Worm (Caenorhabditis elegans) whole organism, L1 larva: Measurements from ENCODE around the gene sec-61.A.

Source experiments
- C16A3.4 ChIP-seq: fragments of 150-350 bp; optimal IDR thresholded peaks from 2 replicates; lab custom pipeline; 2014; ENCODE audit warnings: missing biosample characterization, missing genetic modification characterization
- C34B4.2 ChIP-seq: sonication (generic microtip); optimal IDR thresholded peaks from 2 replicates; lab custom pipeline; 2017; ENCODE audit warnings: mild to moderate bottlenecking, missing genetic modification characterization, missing compliant biosample characterization
- F16B12.6 ChIP-seq: fragments of 150-350 bp; optimal IDR thresholded peaks from 2 replicates; lab custom pipeline; 2014; ENCODE audit warnings: missing biosample characterization, missing genetic modification characterization
- Y116A8C.19 ChIP-seq: sonication (generic microtip); optimal IDR thresholded peaks from 2 replicates; lab custom pipeline; 2016; ENCODE audit warnings: missing compliant biosample characterization, missing genetic modification characterization, borderline replicate concordance
- aha-1 ChIP-seq: fragments of 150-350 bp; optimal IDR thresholded peaks from 2 replicates; lab custom pipeline; 2014; ENCODE audit warnings: missing biosample characterization, missing genetic modification characterization
- alr-1 ChIP-seq: fragments of 200-800 bp; sonication (Bioruptor generic); optimal IDR thresholded peaks from 2 replicates; lab custom pipeline; 2018; ENCODE audit warnings: borderline replicate concordance, mild to moderate bottlenecking, missing genetic modification characterization, missing compliant biosample characterization
- ama-1 ChIP-seq: fragments of 150-350 bp; optimal IDR thresholded peaks from 2 replicates; lab custom pipeline; 2014
- blmp-1 ChIP-seq: fragments of 150-350 bp; optimal IDR thresholded peaks from 2 replicates; lab custom pipeline; 2014; ENCODE audit warnings: missing biosample characterization, missing genetic modification characterization
- ceh-8 ChIP-seq: fragments of 200-800 bp; sonication (Bioruptor generic); optimal IDR thresholded peaks from 2 replicates; lab custom pipeline; 2018; ENCODE audit warnings: mild to moderate bottlenecking, missing genetic modification characterization, moderate library complexity, missing compliant biosample characterization
- ces-1 ChIP-seq: fragments of 150-350 bp; optimal IDR thresholded peaks from 2 replicates; lab custom pipeline; 2014; ENCODE audit warnings: missing biosample characterization, missing genetic modification reagents, missing genetic modification characterization
- dpl-1 ChIP-seq, 3 experiments: fragments of 150-350 bp in 2 of 3; sonication (generic microtip) in 1 of 3; optimal IDR thresholded peaks; 2 replicates each; lab custom pipeline; 2014 to 2017; ENCODE audit warnings: missing biosample characterization in 3 of 3, missing genetic modification characterization in 3 of 3, missing genetic modification reagents in 3 of 3
- dsc-1 ChIP-seq: sonication (generic microtip); optimal IDR thresholded peaks from 2 replicates; lab custom pipeline; 2016; ENCODE audit warnings: mild to moderate bottlenecking, missing genetic modification characterization, missing compliant biosample characterization
- efl-3 ChIP-seq: fragments of 200-800 bp; sonication (Bioruptor generic); optimal IDR thresholded peaks from 2 replicates; lab custom pipeline; 2018; ENCODE audit warnings: mild to moderate bottlenecking, missing genetic modification characterization, missing compliant biosample characterization
- egl-13 ChIP-seq: sonication (generic microtip); optimal IDR thresholded peaks from 2 replicates; lab custom pipeline; 2016; ENCODE audit warnings: missing genotype, missing genetic modification reagents, missing genetic modification characterization, missing compliant biosample characterization
- egl-27 ChIP-seq, 2 experiments: fragments of 150-350 bp in 1 of 2; sonication (generic microtip); optimal IDR thresholded peaks; 3 replicates each; lab custom pipeline; 2017 to 2018; ENCODE audit warnings: missing biosample characterization in 2 of 2, missing genetic modification characterization in 2 of 2, missing genetic modification reagents in 2 of 2
- elt-3 ChIP-seq, 6 experiments: fragments of 150-350 bp in 1 of 6; sonication (generic microtip); optimal IDR thresholded peaks; 2 replicates each; lab custom pipeline; 2017 to 2018; ENCODE audit warnings: missing biosample characterization in 6 of 6, missing genetic modification characterization in 6 of 6, inconsistent platforms in 1 of 6
- fkh-10 ChIP-seq: sonication (generic microtip); optimal IDR thresholded peaks from 2 replicates; lab custom pipeline; 2017; ENCODE audit warnings: missing biosample characterization, missing genetic modification reagents, missing genetic modification characterization
- fkh-4 ChIP-seq: sonication (generic microtip); optimal IDR thresholded peaks from 2 replicates; lab custom pipeline; 2016; ENCODE audit warnings: missing compliant biosample characterization, missing genetic modification characterization, borderline replicate concordance
- fkh-8 ChIP-seq: sonication (generic microtip); optimal IDR thresholded peaks from 2 replicates; lab custom pipeline; 2016; ENCODE audit warnings: mild to moderate bottlenecking, missing genetic modification characterization, missing compliant biosample characterization
- hlh-4 ChIP-seq: sonication (generic microtip); optimal IDR thresholded peaks from 2 replicates; lab custom pipeline; 2016; ENCODE audit warnings: mild to moderate bottlenecking, missing genetic modification characterization, missing compliant biosample characterization
- lin-14 ChIP-seq: fragments of 200-800 bp; sonication (Bioruptor generic); optimal IDR thresholded peaks from 2 replicates; lab custom pipeline; 2018; ENCODE audit warnings: mild to moderate bottlenecking, missing genetic modification characterization, moderate library complexity, missing compliant biosample characterization
- lin-35 ChIP-seq, 2 experiments: fragments of 150-350 bp; optimal IDR thresholded peaks; 2 replicates each; lab custom pipeline; 2014; ENCODE audit warnings: missing biosample characterization in 2 of 2, missing genetic modification characterization in 2 of 2, missing genetic modification reagents in 2 of 2
- lin-39 ChIP-seq: fragments of 150-350 bp; optimal IDR thresholded peaks from 2 replicates; lab custom pipeline; 2014; ENCODE audit warnings: missing biosample characterization, missing genetic modification reagents, missing genetic modification characterization
- lsy-2 ChIP-seq, 2 experiments: fragments of 150-350 bp; optimal IDR thresholded peaks; 2 replicates each; lab custom pipeline; 2014; ENCODE audit warnings: missing biosample characterization in 2 of 2, missing genetic modification characterization in 2 of 2
- mab-9 ChIP-seq: fragments of 200-800 bp; sonication (Bioruptor generic); IDR thresholded peaks from 2 replicates; pipeline ENCODE4 v1.3.6; 2022; ENCODE audit warnings: missing genetic modification reagents, missing genetic modification characterization, missing compliant biosample characterization
- mdl-1 ChIP-seq, 2 experiments: fragments of 150-350 bp; optimal IDR thresholded peaks; 2 replicates each; lab custom pipeline; 2014 to 2017; ENCODE audit warnings: missing biosample characterization in 2 of 2, missing genetic modification characterization in 2 of 2, inconsistent platforms in 1 of 2
- mef-2 ChIP-seq: fragments of 150-350 bp; optimal IDR thresholded peaks from 2 replicates; lab custom pipeline; 2014; ENCODE audit warnings: missing biosample characterization, missing genetic modification characterization
- mep-1 ChIP-seq: fragments of 150-350 bp; optimal IDR thresholded peaks from 2 replicates; lab custom pipeline; 2014; ENCODE audit warnings: missing biosample characterization, missing genetic modification characterization
- nhr-11 ChIP-seq: fragments of 150-350 bp; optimal IDR thresholded peaks from 2 replicates; lab custom pipeline; 2014; ENCODE audit warnings: missing biosample characterization, missing genetic modification characterization
- nhr-12 ChIP-seq: sonication (generic microtip); optimal IDR thresholded peaks from 2 replicates; lab custom pipeline; 2017; ENCODE audit warnings: missing biosample characterization, missing genetic modification characterization
- nhr-19 ChIP-seq: fragments of 200-800 bp; sonication (Bioruptor generic); conservative IDR thresholded peaks from 2 replicates; pipeline ENCODE4 v1.3.6; 2022; ENCODE audit warnings: missing genetic modification characterization, missing compliant biosample characterization
- nhr-20 ChIP-seq: sonication (generic microtip); optimal IDR thresholded peaks from 2 replicates; lab custom pipeline; 2016; ENCODE audit warnings: mild to moderate bottlenecking, missing genetic modification characterization, missing compliant biosample characterization
- nhr-237 ChIP-seq: fragments of 150-350 bp; optimal IDR thresholded peaks from 2 replicates; lab custom pipeline; 2014; ENCODE audit warnings: missing biosample characterization, missing genetic modification characterization
- nhr-47 ChIP-seq: sonication (generic microtip); optimal IDR thresholded peaks from 2 replicates; lab custom pipeline; 2016; ENCODE audit warnings: mild to moderate bottlenecking, missing genetic modification characterization, moderate library complexity, missing compliant biosample characterization
- nhr-71 ChIP-seq: sonication (generic microtip); optimal IDR thresholded peaks from 2 replicates; lab custom pipeline; 2016; ENCODE audit warnings: mild to moderate bottlenecking, missing genetic modification characterization, moderate library complexity, missing compliant biosample characterization
- nhr-76 ChIP-seq: sonication (generic microtip); optimal IDR thresholded peaks from 2 replicates; lab custom pipeline; 2017; ENCODE audit warnings: missing biosample characterization, missing genetic modification characterization
- nhr-84 ChIP-seq: sonication (generic microtip); optimal IDR thresholded peaks from 2 replicates; lab custom pipeline; 2017; ENCODE audit warnings: missing biosample characterization, missing genetic modification characterization
- nhr-85 ChIP-seq: sonication (generic microtip); peaks from one replicate; lab custom pipeline; 2016; ENCODE audit warnings: missing genetic modification characterization, inconsistent platforms, missing compliant biosample characterization
- nhr-90 ChIP-seq: sonication (generic microtip); optimal IDR thresholded peaks from 2 replicates; lab custom pipeline; 2016; ENCODE audit warnings: mild to moderate bottlenecking, missing genetic modification characterization, missing compliant biosample characterization; ENCODE audit not compliant: poor library complexity
- pag-3 ChIP-seq: sonication (generic microtip); optimal IDR thresholded peaks from 2 replicates; lab custom pipeline; 2017; ENCODE audit warnings: missing genetic modification characterization, mild to moderate bottlenecking, missing compliant biosample characterization, antibody characterized with exemption, borderline replicate concordance; ENCODE audit not compliant: insufficient read depth
- skn-1 ChIP-seq: fragments of 150-350 bp; optimal IDR thresholded peaks from 2 replicates; lab custom pipeline; 2014; ENCODE audit warnings: missing biosample characterization, missing genetic modification characterization
- snpc-4 ChIP-seq: fragments of 150-350 bp; optimal IDR thresholded peaks from 2 replicates; lab custom pipeline; 2014; ENCODE audit warnings: missing biosample characterization, missing genetic modification characterization
- snu-23 ChIP-seq: sonication (generic microtip); optimal IDR thresholded peaks from 2 replicates; lab custom pipeline; 2016; ENCODE audit warnings: missing genetic modification characterization, missing compliant biosample characterization
- sox-4 ChIP-seq: sonication (generic microtip); optimal IDR thresholded peaks from 2 replicates; lab custom pipeline; 2016; ENCODE audit warnings: missing genetic modification characterization, missing compliant biosample characterization
- sptf-1 ChIP-seq: fragments of 150-350 bp; optimal IDR thresholded peaks from 2 replicates; lab custom pipeline; 2014; ENCODE audit warnings: missing biosample characterization, missing genetic modification characterization
- unc-30 ChIP-seq: sonication (generic microtip); optimal IDR thresholded peaks from 2 replicates; lab custom pipeline; 2017; ENCODE audit warnings: missing biosample characterization, missing genetic modification characterization
- vab-15 ChIP-seq: sonication (generic microtip); optimal IDR thresholded peaks from 2 replicates; lab custom pipeline; 2017; ENCODE audit warnings: missing genotype, mild to moderate bottlenecking, missing genetic modification characterization, missing compliant biosample characterization
- zip-4 ChIP-seq: fragments of 200-800 bp; sonication (Bioruptor generic); optimal IDR thresholded peaks from 2 replicates; lab custom pipeline; 2018; ENCODE audit warnings: mild to moderate bottlenecking, missing genetic modification characterization, moderate library complexity, missing compliant biosample characterization
- ztf-11 ChIP-seq, 2 experiments: sonication (generic microtip); optimal IDR thresholded peaks; 2 replicates each; lab custom pipeline; 2016 to 2017; ENCODE audit warnings: missing genetic modification characterization in 2 of 2, missing biosample characterization in 1 of 2, missing compliant biosample characterization in 1 of 2
- ztf-4 ChIP-seq: fragments of 150-350 bp; optimal IDR thresholded peaks from 2 replicates; lab custom pipeline; 2014; ENCODE audit warnings: missing biosample characterization, missing genetic modification characterization

sec-61.A gene

DNA sequence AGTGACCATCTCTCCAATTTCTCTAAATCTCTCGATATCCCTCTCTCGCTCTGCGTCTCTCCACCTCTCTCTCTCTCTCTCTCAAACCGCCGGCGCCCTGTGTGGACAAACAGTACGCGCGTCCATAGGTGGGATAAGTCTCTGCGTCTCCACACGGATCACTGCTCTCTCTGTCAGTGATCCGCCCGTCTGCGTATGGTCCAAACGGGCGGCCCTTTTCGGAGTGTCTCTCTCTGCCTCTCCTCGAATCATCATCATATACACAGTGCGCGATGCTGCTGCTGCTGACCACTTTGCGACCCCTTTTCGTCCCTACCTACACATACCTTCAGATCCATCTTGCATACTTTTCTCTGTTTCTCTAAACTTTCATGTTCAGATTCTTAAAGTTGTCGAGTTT lies 47.3 kb upstream of the sec-61.A start (continued):
- no peak for TF ChIP-seq snpc-4
- TF ChIP-seq aha-1 (tag; lab: Kevin White, UChicago): no peak
- peak; percentile 50 for TF ChIP-seq mep-1
- TF ChIP-seq lin-39 (tag; lab: Kevin White, UChicago): no peak
- TF ChIP-seq pag-3 (tag; lab: Kevin White, UChicago): no peak
- peak; percentile 86 for TF ChIP-seq nhr-20 (tag; lab: Kevin White, UChicago)
- TF ChIP-seq lin-35 (GFP tag; optimal IDR thresholded peaks at IDR 0.05; lab: Kevin White, UChicago): peak; percentile 21 to 57
- TF ChIP-seq efl-3 (GFP tag; lab: Kevin White, UChicago): no peak
- peak; percentile 4 to 34 (median 20) for TF ChIP-seq dpl-1 (GFP tag; optimal IDR thresholded peaks at IDR 0.05; lab: Kevin White, UChicago)
- TF ChIP-seq egl-13: no peak
- TF ChIP-seq nhr-90 (tag; lab: Kevin White, UChicago): peak; percentile 74
- no peak for TF ChIP-seq alr-1 (tag; lab: Kevin White, UChicago)
- peak; percentile 20 for TF ChIP-seq nhr-237 (tag; lab: Kevin White, UChicago)
- peak; percentile 48 for TF ChIP-seq skn-1 (tag; lab: Kevin White, UChicago)
- peak; percentile 88 for TF ChIP-seq snu-23 (GFP tag; lab: Kevin White, UChicago)
- TF ChIP-seq C34B4.2 (tag; lab: Kevin White, UChicago): peak; percentile 77
- TF ChIP-seq Y116A8C.19 (tag; lab: Kevin White, UChicago): no peak
- TF ChIP-seq ceh-8: no peak
- no peak for TF ChIP-seq nhr-76 (tag; lab: Kevin White, UChicago)
- peak; percentile 64 for TF ChIP-seq C16A3.4 (tag; lab: Kevin White, UChicago)
- TF ChIP-seq lin-14 (GFP tag; lab: Kevin White, UChicago): peak; percentile 89
- TF ChIP-seq F16B12.6 (tag; lab: Kevin White, UChicago): no peak
- peak; percentile 96 for TF ChIP-seq nhr-85 (tag; lab: Kevin White, UChicago)
- no peak for TF ChIP-seq hlh-4 (tag; lab: Kevin White, UChicago)
- TF ChIP-seq ces-1: no peak
- TF ChIP-seq blmp-1 (tag; lab: Kevin White, UChicago): peak; percentile 61
- no peak for TF ChIP-seq fkh-10 (GFP tag; lab: Kevin White, UChicago)
- TF ChIP-seq zip-4 (GFP tag; lab: Kevin White, UChicago): no peak
- peak; percentile 53 for TF ChIP-seq ztf-4 (tag; lab: Kevin White, UChicago)
- TF ChIP-seq mdl-1 (tag; optimal IDR thresholded peaks at IDR 0.05; lab: Kevin White, UChicago): peak in 1 of 2 experiments; percentile 55
- TF ChIP-seq nhr-71: peak; percentile 80
- TF ChIP-seq nhr-19 (GFP tag; lab: Robert Waterston, UW): peak; percentile 59
- no peak for TF ChIP-seq fkh-4 (tag; lab: Kevin White, UChicago)
- TF ChIP-seq nhr-47: peak; percentile 63
- TF ChIP-seq, all 84 proteins: peak for 31

- no peak for TF ChIP-seq lin-39 (tag; lab: Kevin White, UChicago)
- no peak for TF ChIP-seq egl-13
- peak in 5 of 6 experiments; percentile 47 to 90 (median 73) for TF ChIP-seq elt-3 (tag; optimal IDR thresholded peaks at IDR 0.05; lab: Kevin White, UChicago)
- no peak for TF ChIP-seq ama-1 (lab: Kevin White, UChicago)
- TF ChIP-seq ztf-11 (tag; optimal IDR thresholded peaks at IDR 0.05; lab: Kevin White, UChicago): no peak
- TF ChIP-seq mab-9 (GFP tag; lab: Robert Waterston, UW): no peak
- no peak for TF ChIP-seq fkh-4 (tag; lab: Kevin White, UChicago)
- TF ChIP-seq dsc-1 (tag; lab: Kevin White, UChicago): no peak
- no peak for TF ChIP-seq sptf-1
- TF ChIP-seq sox-4: no peak
- TF ChIP-seq vab-15 (tag; lab: Kevin White, UChicago): no peak
- peak in 1 of 2 experiments; percentile 52 for TF ChIP-seq lsy-2 (tag; optimal IDR thresholded peaks at IDR 0.05; lab: Kevin White, UChicago)
- TF ChIP-seq mef-2 (tag; lab: Kevin White, UChicago): no peak
- no peak for TF ChIP-seq aha-1 (tag; lab: Kevin White, UChicago)
- no peak for TF ChIP-seq egl-27 (tag; optimal IDR thresholded peaks at IDR 0.05; lab: Kevin White, UChicago)
- no peak for TF ChIP-seq nhr-84 (tag; lab: Kevin White, UChicago)
- no peak for TF ChIP-seq nhr-11 (tag; lab: Kevin White, UChicago)
- TF ChIP-seq ces-1: no peak
- TF ChIP-seq nhr-71: peak; percentile 50
- no peak for TF ChIP-seq fkh-8 (tag; lab: Kevin White, UChicago)
- TF ChIP-seq nhr-90 (tag; lab: Kevin White, UChicago): peak; percentile 44
- TF ChIP-seq unc-30 (tag; lab: Kevin White, UChicago): no peak
- TF ChIP-seq alr-1 (tag; lab: Kevin White, UChicago): no peak
- TF ChIP-seq nhr-12: no peak
- no peak for TF ChIP-seq fkh-10 (GFP tag; lab: Kevin White, UChicago)
Measured at ce11 chrIV:14869844-14870433, 44.9 kb upstream of the sec-61.A start.
